Fruit fly (Drosophila melanogaster): ENCODE measurements around the gene CG10211.

CG10211 gene

DNA sequence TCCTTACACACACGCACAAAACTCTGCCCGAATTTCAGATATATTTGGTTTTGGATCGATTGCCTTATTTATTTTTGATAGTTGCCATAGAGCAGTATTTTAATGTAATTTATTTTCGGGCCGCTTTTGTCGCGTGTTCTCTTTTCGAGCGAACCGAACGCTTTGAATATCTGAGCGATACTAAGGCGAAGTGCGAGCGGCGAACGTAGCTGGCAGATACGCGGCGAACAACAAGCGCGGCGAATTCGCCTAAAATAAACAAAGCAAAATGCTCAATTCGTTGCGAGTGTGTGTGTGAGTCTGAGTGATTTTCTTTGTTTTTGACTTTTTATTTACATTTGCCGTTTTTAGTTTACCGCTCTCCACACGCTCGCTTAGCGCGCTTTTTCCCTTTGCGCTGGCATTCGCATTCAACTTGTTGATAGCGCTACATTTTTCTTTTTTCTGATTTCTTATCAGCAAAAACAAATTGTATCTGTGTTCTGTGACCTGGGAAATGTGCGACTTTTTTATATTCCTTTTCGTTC, 45.8 kb downstream of the CG10211 start (continued):
- no peak for TF ChIP-seq dac (GFP tag; optimal IDR thresholded peaks at IDR 0.05)
- TF ChIP-seq Eip75B (GFP tag; optimal IDR thresholded peaks at IDR 0.05) = peak; percentile 24
- TF ChIP-seq Blimp-1 (GFP tag; optimal IDR thresholded peaks at IDR 0.05) = no peak
- TF ChIP-seq Smox (GFP tag; optimal IDR thresholded peaks at IDR 0.05) = no peak
- peak; percentile 60 for TF ChIP-seq vri (GFP tag; optimal IDR thresholded peaks at IDR 0.05)
- no peak for TF ChIP-seq CG34406 (GFP tag; optimal IDR thresholded peaks at IDR 0.05)
- peak; percentile 26 for TF ChIP-seq Sox102F (GFP tag; optimal IDR thresholded peaks at IDR 0.05)
- peak; percentile 94 for TF ChIP-seq svp (GFP tag)
- peak; percentile 61 for TF ChIP-seq spab (GFP tag; optimal IDR thresholded peaks at IDR 0.05)
- no peak for TF ChIP-seq Hr38 (GFP tag; optimal IDR thresholded peaks at IDR 0.05)
- TF ChIP-seq CG6276 (GFP tag; optimal IDR thresholded peaks at IDR 0.05) = peak; percentile 82
- no peak for TF ChIP-seq CG4318 (GFP tag; optimal IDR thresholded peaks at IDR 0.05)

DNA sequence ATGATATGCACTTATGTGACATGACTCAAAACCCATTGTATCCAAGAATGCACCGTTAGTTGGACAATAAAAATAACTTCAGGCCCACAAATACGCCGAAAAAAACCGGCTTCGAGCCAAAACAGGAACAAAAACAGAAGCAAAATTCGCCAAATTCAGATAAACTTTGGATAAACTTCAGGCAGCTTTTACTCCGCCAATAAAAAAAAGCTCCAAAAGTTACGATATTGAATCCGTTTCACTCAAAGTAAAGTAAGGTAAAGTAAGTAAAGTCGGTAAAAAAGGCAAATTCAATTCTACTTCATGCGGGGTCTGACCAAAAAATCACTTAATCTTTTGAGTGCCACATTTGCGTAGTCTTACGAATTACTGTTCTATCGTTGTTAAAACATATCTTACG, 46.7 kb downstream of the CG10211 start:
- TF ChIP-seq CG11294 (GFP tag; IDR thresholded peaks at IDR 0.05) (no peak), achi (GFP tag; optimal IDR thresholded peaks at IDR 0.05) (no peak)

DNA sequence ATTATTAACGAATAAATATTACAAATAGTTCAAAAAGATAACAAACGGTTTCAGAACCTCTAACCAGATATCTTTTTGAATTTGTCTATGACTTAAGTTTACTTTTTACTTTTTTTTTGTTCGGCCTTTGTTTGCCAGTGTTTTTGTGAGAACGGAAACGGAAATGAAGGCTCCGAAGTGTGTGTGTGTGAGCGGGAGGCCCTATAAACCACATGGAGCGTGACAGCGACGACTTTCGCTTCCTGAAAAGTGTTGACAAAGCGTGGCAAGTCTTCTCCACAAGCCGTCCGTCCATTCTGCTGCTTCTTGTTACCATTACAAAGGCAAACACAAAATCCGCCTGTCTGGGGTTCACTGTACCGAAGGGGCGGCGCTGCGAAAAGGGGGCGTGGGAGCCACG, 47.1 kb downstream of the CG10211 start:
- peak; percentile 31 for TF ChIP-seq fkh (GFP tag; optimal IDR thresholded peaks at IDR 0.05)
- peak; percentile 12 for TF ChIP-seq CG3919 (GFP tag; optimal IDR thresholded peaks at IDR 0.05)
- no peak for TF ChIP-seq CG8119 (GFP tag; IDR thresholded peaks at IDR 0.05)
- TF ChIP-seq Eip78C (GFP tag) = peak; percentile 7
- TF ChIP-seq CG6276 (GFP tag; optimal IDR thresholded peaks at IDR 0.05) = no peak

DNA sequence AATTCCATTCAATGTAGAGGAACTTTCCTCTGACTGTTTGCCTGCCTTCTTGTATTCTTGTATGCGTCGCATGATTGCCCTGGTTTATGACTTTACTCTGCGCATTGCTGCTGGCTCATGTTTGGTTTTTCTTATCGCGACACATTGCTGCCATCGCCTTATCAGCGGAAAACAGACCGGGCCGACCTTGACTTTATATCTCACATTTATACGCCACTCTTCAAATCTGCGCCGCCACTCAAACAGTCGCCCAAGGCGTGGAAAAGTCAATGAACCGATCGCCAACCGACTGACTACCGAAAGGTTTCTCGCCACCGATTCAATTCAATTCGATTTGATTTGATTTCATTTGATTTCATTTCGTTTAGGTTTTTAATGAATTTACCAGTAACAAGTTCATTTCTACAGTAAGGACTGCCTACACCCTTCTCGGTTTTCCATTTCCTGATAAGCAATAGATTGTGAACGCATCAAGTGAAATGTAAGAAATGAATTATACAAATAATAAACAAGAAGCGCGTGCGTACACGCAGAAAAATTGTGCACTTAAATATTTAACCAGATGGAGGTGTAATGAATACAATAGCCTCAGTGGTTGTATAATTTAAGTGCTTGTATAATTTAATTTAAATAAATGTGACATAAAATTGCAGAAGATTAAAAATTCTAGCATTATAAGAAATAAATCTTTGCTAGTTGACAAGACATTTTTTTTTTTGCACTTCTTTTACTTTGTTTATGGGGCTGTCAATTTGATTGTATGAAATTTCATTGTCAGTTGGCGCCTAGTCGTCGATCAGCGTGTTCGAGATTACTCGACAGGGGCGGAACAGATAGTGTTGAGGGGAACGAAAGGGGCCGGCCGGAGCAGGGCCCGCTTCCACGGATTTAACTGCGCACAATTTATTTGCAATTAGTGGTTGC, 49.2 kb downstream of the CG10211 start:
- peak; percentile 48 for TF ChIP-seq CG3919 (GFP tag; optimal IDR thresholded peaks at IDR 0.05)
- peak; percentile 28 for TF ChIP-seq topi (GFP tag; optimal IDR thresholded peaks at IDR 0.05)
- TF ChIP-seq CG1621 (tag; optimal IDR thresholded peaks at IDR 0.05) = peak; percentile 43
- TF ChIP-seq CG3032 (tag; optimal IDR thresholded peaks at IDR 0.05) = peak; percentile 33
- peak; percentile 33 for TF ChIP-seq CG10669 (GFP tag; optimal IDR thresholded peaks at IDR 0.05)
- TF ChIP-seq Hr39 (GFP tag; optimal IDR thresholded peaks at IDR 0.05) = peak; percentile 9
- TF ChIP-seq CG6808 (GFP tag; optimal IDR thresholded peaks at IDR 0.05) = peak; percentile 26
- TF ChIP-seq vri (GFP tag; optimal IDR thresholded peaks at IDR 0.05) = peak; percentile 18
- TF ChIP-seq dsx (GFP tag; optimal IDR thresholded peaks at IDR 0.05; ENCODE audit: poor library complexity, severe bottlenecking) = peak; percentile 57
- TF ChIP-seq CG8319 (GFP tag; optimal IDR thresholded peaks at IDR 0.05) = no peak
- TF ChIP-seq fd59A (GFP tag; optimal IDR thresholded peaks at IDR 0.05) = peak; percentile 38
- peak; percentile 37 for TF ChIP-seq CG11762 (GFP tag; optimal IDR thresholded peaks at IDR 0.05; ENCODE audit: insufficient read depth)
- TF ChIP-seq Sox102F (GFP tag; optimal IDR thresholded peaks at IDR 0.05) = peak; percentile 28
- TF ChIP-seq CG6276 (GFP tag; optimal IDR thresholded peaks at IDR 0.05) = no peak
- peak; percentile 52 for TF ChIP-seq Sox14 (GFP tag; optimal IDR thresholded peaks at IDR 0.05)
- TF ChIP-seq Met (GFP tag; optimal IDR thresholded peaks at IDR 0.05) = peak; percentile 56
- no peak for TF ChIP-seq CG4318 (GFP tag; optimal IDR thresholded peaks at IDR 0.05)
- TF ChIP-seq CG32006 (GFP tag; optimal IDR thresholded peaks at IDR 0.05) = peak; percentile 66
- TF ChIP-seq CG10631 (GFP tag; optimal IDR thresholded peaks at IDR 0.05) = peak; percentile 56
- TF ChIP-seq fkh (GFP tag; optimal IDR thresholded peaks at IDR 0.05) = peak; percentile 45
- TF ChIP-seq acj6 (GFP tag; optimal IDR thresholded peaks at IDR 0.05) = peak; percentile 61
- peak; percentile 54; the same call in 1 of the 3 replicates for TF ChIP-seq CG6163 (GFP tag; IDR thresholded peaks at IDR 0.05)
- no peak for TF ChIP-seq eg (GFP tag; IDR thresholded peaks at IDR 0.05)
- TF ChIP-seq Ets96B (tag; optimal IDR thresholded peaks at IDR 0.05) = peak; percentile 72
- TF ChIP-seq CG7368 (GFP tag; optimal IDR thresholded peaks at IDR 0.05) = no peak
- no peak for TF ChIP-seq CG6854 (GFP tag; optimal IDR thresholded peaks at IDR 0.05)
- TF ChIP-seq OdsH (GFP tag; optimal IDR thresholded peaks at IDR 0.05) = peak; percentile 39
- TF ChIP-seq Eip75B (GFP tag; optimal IDR thresholded peaks at IDR 0.05) = peak; percentile 44
- peak; percentile 52; the same call in 1 of the 2 replicates for TF ChIP-seq CG15336 (GFP tag; IDR thresholded peaks at IDR 0.05)
- no peak for TF ChIP-seq Hr38 (GFP tag; optimal IDR thresholded peaks at IDR 0.05)
- no peak for TF ChIP-seq dac (GFP tag; optimal IDR thresholded peaks at IDR 0.05)
- no peak for TF ChIP-seq CG8119 (GFP tag; IDR thresholded peaks at IDR 0.05)
- TF ChIP-seq lz (GFP tag; optimal IDR thresholded peaks at IDR 0.05) = peak; percentile 13
- TF ChIP-seq Hr4 (GFP tag; optimal IDR thresholded peaks at IDR 0.05) = peak; percentile 52
- TF ChIP-seq Eip78C (GFP tag) = peak; percentile 82

Measured in whole organism, prepupa.